Worm (Caenorhabditis elegans): ENCODE results near the gene slc-5A12.

DNA sequence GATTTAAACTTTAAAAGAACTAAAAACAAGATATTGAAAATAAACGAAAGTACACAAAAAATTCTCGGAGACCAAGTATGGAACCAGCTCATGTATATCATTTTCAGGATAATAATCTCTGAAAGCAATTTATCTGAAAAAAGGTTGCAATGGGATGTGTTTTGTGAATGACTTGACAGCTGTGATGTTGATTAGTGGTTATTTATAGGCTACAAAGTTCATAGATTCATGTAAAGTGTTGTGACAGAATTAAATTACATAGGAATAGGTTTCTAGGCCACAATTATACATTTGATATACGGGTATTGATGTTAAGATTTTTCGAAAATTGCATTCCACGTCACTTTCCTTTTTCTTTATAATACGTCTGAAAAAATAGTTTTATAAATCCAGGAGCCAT lies 28.1 kb downstream of the slc-5A12 start, which contains the start of gene srj-1:
- TF ChIP-seq him-1 (tag; optimal IDR thresholded peaks at IDR 0.05) (no peak), dao-5 (tag; optimal IDR thresholded peaks at IDR 0.05) (no peak)

All from whole organism, L4/young adult.